Worm (Caenorhabditis elegans) whole organism, L4 larva: ENCODE results near the gene amt-1.

ENCODE experiments used
- F37D6.2 ChIP-seq: sonication (generic microtip); optimal IDR thresholded peaks from 2 replicates; lab custom pipeline; 2016; ENCODE audit warnings: mild to moderate bottlenecking, missing genetic modification characterization, missing compliant biosample characterization
- F44E2.7 ChIP-seq: fragments of 200-800 bp; sonication (Bioruptor generic); IDR thresholded peaks from 2 replicates; pipeline ENCODE4 v2.1.2; 2022; ENCODE audit warnings: missing genetic modification characterization, missing compliant biosample characterization
- T20F7.1 ChIP-seq: fragments of 200-800 bp; sonication (Bioruptor generic); optimal IDR thresholded peaks from 2 replicates; lab custom pipeline; 2018; ENCODE audit warnings: mild to moderate bottlenecking, missing genetic modification characterization, missing compliant biosample characterization
- Y5F2A.4 ChIP-seq: fragments of 200-800 bp; sonication (Bioruptor generic); optimal IDR thresholded peaks from 2 replicates; lab custom pipeline; 2018; ENCODE audit warnings: mild to moderate bottlenecking, missing genetic modification characterization, missing compliant biosample characterization
- aha-1 ChIP-seq: fragments of 150-350 bp; peaks from one replicate; lab custom pipeline; 2014; ENCODE audit warnings: missing biosample characterization, missing genetic modification characterization
- arid-1 ChIP-seq: fragments of 200-800 bp; sonication (Bioruptor generic); conservative IDR thresholded peaks from 2 replicates; pipeline ENCODE4 v1.3.6; 2022; ENCODE audit warnings: missing genetic modification reagents, missing genetic modification characterization, missing compliant biosample characterization
- ceh-20 ChIP-seq: fragments of 200-800 bp; sonication (Bioruptor generic); IDR thresholded peaks from 2 replicates; pipeline ENCODE4 v1.3.6; 2022; ENCODE audit warnings: missing genetic modification reagents, missing genetic modification characterization, missing compliant biosample characterization
- ceh-28 ChIP-seq: fragments of 150-350 bp; optimal IDR thresholded peaks from 2 replicates; lab custom pipeline; 2014; ENCODE audit warnings: missing biosample characterization, missing genetic modification reagents, missing genetic modification characterization
- ceh-44 ChIP-seq: fragments of 200-800 bp; sonication (Bioruptor generic); IDR thresholded peaks from 2 replicates; pipeline ENCODE4 v1.3.6; 2022; ENCODE audit warnings: missing genetic modification reagents, missing genetic modification characterization, missing compliant biosample characterization
- ceh-62 ChIP-seq: sonication (generic microtip); optimal IDR thresholded peaks from 2 replicates; lab custom pipeline; 2017; ENCODE audit warnings: missing biosample characterization, missing genetic modification characterization
- ceh-82 ChIP-seq: sonication (generic microtip); optimal IDR thresholded peaks from 2 replicates; lab custom pipeline; 2017; ENCODE audit warnings: missing biosample characterization, missing genetic modification characterization
- dmd-8 ChIP-seq: fragments of 200-800 bp; sonication (Bioruptor generic); IDR thresholded peaks from 2 replicates; pipeline ENCODE4 v1.3.6; 2022; ENCODE audit warnings: missing genetic modification characterization, missing compliant biosample characterization
- egl-27 ChIP-seq: sonication (generic microtip); optimal IDR thresholded peaks from 3 replicates; lab custom pipeline; 2017; ENCODE audit warnings: missing biosample characterization, missing genetic modification reagents, missing genetic modification characterization
- egl-43 ChIP-seq: fragments of 200-800 bp; sonication (Bioruptor generic); IDR thresholded peaks from 2 replicates; pipeline ENCODE4 v1.3.6; 2022; ENCODE audit warnings: missing genetic modification reagents, missing genetic modification characterization, missing compliant biosample characterization
- hlh-11 ChIP-seq: fragments of 200-800 bp; sonication (Bioruptor generic); optimal IDR thresholded peaks from 2 replicates; lab custom pipeline; 2018; ENCODE audit warnings: mild to moderate bottlenecking, missing genetic modification characterization, missing compliant biosample characterization
- hlh-30 ChIP-seq: sonication (generic microtip); optimal IDR thresholded peaks from 2 replicates; lab custom pipeline; 2017; ENCODE audit warnings: antibody characterized with exemption, mild to moderate bottlenecking, missing genetic modification characterization, missing compliant biosample characterization; ENCODE audit not compliant: insufficient read depth
- lir-3 ChIP-seq: sonication (generic microtip); optimal IDR thresholded peaks from 2 replicates; lab custom pipeline; 2016; ENCODE audit warnings: mild to moderate bottlenecking, missing genetic modification characterization, missing compliant biosample characterization
- lsy-2 ChIP-seq, 2 experiments: fragments of 150-350 bp in 1 of 2; sonication (generic microtip) in 1 of 2; optimal IDR thresholded peaks; 2 replicates each; lab custom pipeline; 2014 to 2017; ENCODE audit warnings: missing biosample characterization in 2 of 2, missing genetic modification characterization in 2 of 2
- madf-9 ChIP-seq: fragments of 200-800 bp; sonication (Bioruptor generic); conservative IDR thresholded peaks from 2 replicates; pipeline ENCODE4 v1.3.6; 2022; ENCODE audit warnings: missing genetic modification reagents, missing genetic modification characterization, missing compliant biosample characterization
- mep-1 ChIP-seq: fragments of 150-350 bp; sonication (generic microtip); optimal IDR thresholded peaks from 3 replicates; lab custom pipeline; 2014; ENCODE audit warnings: missing biosample characterization, missing genetic modification characterization
- mxl-3 ChIP-seq: fragments of 200-800 bp; sonication (Bioruptor generic); optimal IDR thresholded peaks from 2 replicates; lab custom pipeline; 2018; ENCODE audit warnings: mild to moderate bottlenecking, missing genetic modification characterization, missing compliant biosample characterization
- nhr-28 ChIP-seq: fragments of 150-350 bp; optimal IDR thresholded peaks from 2 replicates; lab custom pipeline; 2014; ENCODE audit warnings: missing biosample characterization, missing genetic modification characterization
- nhr-41 ChIP-seq: fragments of 200-800 bp; sonication (Bioruptor generic); IDR thresholded peaks from 2 replicates; pipeline ENCODE4 v1.3.6; 2022; ENCODE audit warnings: missing genetic modification reagents, missing genetic modification characterization, missing compliant biosample characterization
- nhr-42 ChIP-seq: fragments of 200-800 bp; sonication (Bioruptor generic); IDR thresholded peaks from 2 replicates; pipeline ENCODE4 v1.3.6; 2022; ENCODE audit warnings: missing genetic modification characterization, missing compliant biosample characterization
- nhr-48 ChIP-seq: sonication (generic microtip); optimal IDR thresholded peaks from 2 replicates; lab custom pipeline; 2016; ENCODE audit warnings: mild to moderate bottlenecking, missing genetic modification characterization, missing compliant biosample characterization
- set-16 ChIP-seq: fragments of 200-800 bp; sonication (Bioruptor generic); IDR thresholded peaks from 2 replicates; pipeline ENCODE4 v1.3.6; 2022; ENCODE audit warnings: missing genetic modification reagents, missing genetic modification characterization, missing compliant biosample characterization
- skn-1 ChIP-seq: fragments of 150-350 bp; optimal IDR thresholded peaks from 2 replicates; lab custom pipeline; 2014; ENCODE audit warnings: missing biosample characterization, missing genetic modification characterization
- snpc-1.2 ChIP-seq: fragments of 200-800 bp; sonication (Bioruptor generic); IDR thresholded peaks from 2 replicates; pipeline ENCODE4 v1.3.6; 2022; ENCODE audit warnings: missing genetic modification reagents, missing genetic modification characterization, missing compliant biosample characterization
- snpc-4 ChIP-seq: fragments of 150-350 bp; optimal IDR thresholded peaks from 2 replicates; lab custom pipeline; 2014; ENCODE audit warnings: missing biosample characterization, missing genetic modification characterization
- spr-1 ChIP-seq: sonication (generic microtip); optimal IDR thresholded peaks from 2 replicates; lab custom pipeline; 2016; ENCODE audit warnings: mild to moderate bottlenecking, missing genetic modification characterization, missing compliant biosample characterization
- tra-1 ChIP-seq: fragments of 200-800 bp; sonication (Bioruptor generic); IDR thresholded peaks from 2 replicates; pipeline ENCODE4 v1.3.6; 2022; ENCODE audit warnings: missing genetic modification reagents, missing genetic modification characterization, missing compliant biosample characterization
- unc-62 ChIP-seq, 3 experiments: fragments of 150-350 bp in 1 of 3; sonication (generic microtip); optimal IDR thresholded peaks in 2 of 3; peaks in 1 of 3; 1 replicate in 1 of 3; 2 replicates in 2 of 3; lab custom pipeline; 2014 to 2017; ENCODE audit warnings: missing biosample characterization in 3 of 3, missing genetic modification characterization in 3 of 3, missing genetic modification reagents in 3 of 3, missing genotype in 1 of 3
- vab-7 ChIP-seq: fragments of 200-800 bp; sonication (Bioruptor generic); IDR thresholded peaks from 2 replicates; pipeline ENCODE4 v1.3.6; 2022; ENCODE audit warnings: missing genetic modification reagents, missing genetic modification characterization, missing compliant biosample characterization

amt-1 gene

ce11 chrX:4549853-4550596 lies 21.2 kb upstream of the amt-1 start, which contains the start of gene C07A12.18:
TSS of gene C07A12.18 (minus strand) at chrX:4549903.
- TF ChIP-seq vab-7 (GFP tag; lab: Robert Waterston, UW) (no peak), spr-1 (tag; lab: Kevin White, UChicago) (no peak), aha-1 (tag; lab: Kevin White, UChicago) (peak; percentile 77), snpc-4 (no peak), ceh-44 (GFP tag; lab: Robert Waterston, UW) (no peak), nhr-42 (no peak), arid-1 (GFP tag; lab: Robert Waterston, UW) (no peak), tra-1 (no peak), hlh-30 (tag; lab: Kevin White, UChicago) (peak; percentile 26), ceh-82 (no peak), ceh-28 (no peak), T20F7.1 (GFP tag; lab: Kevin White, UChicago) (no peak), lir-3 (no peak), madf-9 (GFP tag; lab: Robert Waterston, UW) (no peak), nhr-28 (tag; lab: Kevin White, UChicago) (peak; percentile 6), snpc-1.2 (no peak), ceh-62 (no peak), nhr-41 (no peak), egl-27 (no peak)

DNA sequence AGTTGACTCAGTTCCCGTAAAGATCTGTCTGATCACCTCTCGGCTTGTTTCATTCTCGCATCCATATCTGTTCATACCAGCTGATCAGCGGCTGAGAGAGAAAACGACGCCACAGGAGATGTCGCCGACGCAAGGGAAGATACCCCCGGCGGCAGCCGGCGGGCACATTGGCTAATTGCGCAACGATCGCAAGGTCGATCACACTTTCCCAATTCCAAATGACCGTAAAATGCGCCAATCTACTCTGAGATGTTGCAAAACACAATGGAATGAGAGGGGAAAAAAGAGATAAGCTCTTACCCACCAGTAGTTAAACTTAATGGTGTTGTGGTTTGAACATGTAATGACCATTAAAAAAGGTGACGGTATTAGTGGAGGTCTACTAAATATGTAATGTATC lies 20.2 kb upstream of the amt-1 start:
- TF ChIP-seq hlh-30 (tag; lab: Kevin White, UChicago) = peak; percentile 19
- TF ChIP-seq Y5F2A.4 (GFP tag; lab: Kevin White, UChicago) = no peak
- peak; percentile 47 for TF ChIP-seq set-16 (GFP tag; lab: Robert Waterston, UW)
- TF ChIP-seq mxl-3 (GFP tag; lab: Kevin White, UChicago) = peak; percentile 13
- TF ChIP-seq egl-43 (GFP tag; lab: Robert Waterston, UW) = peak; percentile 57; the same call in 1 of the 2 replicates
- TF ChIP-seq nhr-28 (tag; lab: Kevin White, UChicago) = peak; percentile 29
- no peak for TF ChIP-seq mep-1 (tag; lab: Kevin White, UChicago)
- peak; percentile 26 for TF ChIP-seq hlh-11 (tag; lab: Kevin White, UChicago)
- TF ChIP-seq, all 104 proteins: peak for 6

- TF ChIP-seq F44E2.7 (GFP tag; lab: Robert Waterston, UW) (0 out of 2 replicates have a peak, but pooled peaks have one; percentile 13), ceh-20 (GFP tag; lab: Robert Waterston, UW) (no peak)
Measured at ce11 chrX:4553033-4553432, 18.2 kb upstream of the amt-1 start.

DNA sequence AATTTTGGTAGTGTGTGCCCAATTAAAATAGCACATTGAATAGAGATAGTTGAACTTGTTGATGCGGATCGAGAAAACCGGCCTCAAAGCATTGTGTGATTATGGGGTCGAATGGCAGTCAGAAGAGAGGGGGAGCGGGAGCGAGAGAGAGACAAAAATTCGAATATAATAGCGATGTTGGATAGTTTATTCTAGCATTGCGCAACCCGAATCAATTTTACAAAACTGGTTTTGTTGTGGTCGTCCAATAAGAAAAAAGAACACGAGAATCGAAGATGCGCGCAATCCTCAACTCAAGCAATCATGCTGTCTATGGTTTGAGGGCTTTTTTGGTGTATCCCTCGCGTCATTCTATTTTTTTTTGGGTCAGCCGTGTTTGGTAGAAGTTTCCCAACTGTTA lies 17.7 kb upstream of the amt-1 start:
- TF ChIP-seq lsy-2 (tag; optimal IDR thresholded peaks at IDR 0.05; lab: Kevin White, UChicago) = no peak
- peak; percentile 5 for TF ChIP-seq nhr-28 (tag; lab: Kevin White, UChicago)
- TF ChIP-seq, all 104 proteins: peak for 1

DNA sequence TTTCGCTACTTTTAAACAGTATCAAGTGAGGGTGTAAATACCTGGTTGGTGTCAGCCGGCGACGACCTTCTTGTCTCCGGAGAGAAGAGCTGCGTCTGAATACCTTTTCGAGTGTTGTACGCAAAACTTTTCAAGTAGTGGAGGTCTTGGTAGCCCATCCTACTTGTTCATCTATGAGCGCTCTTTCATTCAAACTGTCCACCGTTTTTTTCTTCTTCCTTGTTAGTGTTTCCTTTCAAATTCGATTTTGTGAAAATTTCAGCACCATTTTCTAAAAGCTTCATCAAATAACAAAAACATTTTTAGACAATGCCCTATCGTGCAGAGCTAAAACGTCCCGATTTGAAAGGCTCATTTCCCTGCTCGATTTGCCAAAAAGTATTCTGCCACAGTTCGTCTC lies 16.9 kb upstream of the amt-1 start, which contains the start of gene ham-2:
ham-2 (plus strand) TSS at position 301 of the 400 bp plus-strand sequence.
- TF ChIP-seq skn-1 (tag; lab: Kevin White, UChicago) (no peak), dmd-8 (GFP tag; lab: Robert Waterston, UW) (no peak), unc-62 (GFP tag; optimal IDR thresholded peaks at IDR 0.05 in 1 of 2; lab: Kevin White, UChicago) (peak in 1 of 2 experiments; percentile 79), unc-62 (tag; optimal IDR thresholded peaks at IDR 0.05; lab: Kevin White, UChicago) (no peak), F37D6.2 (no peak), nhr-48 (tag; lab: Kevin White, UChicago) (no peak)
